Worm (Caenorhabditis elegans) whole organism, L4 larva: ENCODE data around the gene aakg-1.

Source experiments
- F44E2.7 ChIP-seq: fragments of 200-800 bp; sonication (Bioruptor generic); IDR thresholded peaks from 2 replicates; pipeline ENCODE4 v2.1.2; 2022; ENCODE audit warnings: missing genetic modification characterization, missing compliant biosample characterization
- T20F7.1 ChIP-seq: fragments of 200-800 bp; sonication (Bioruptor generic); optimal IDR thresholded peaks from 2 replicates; lab custom pipeline; 2018; ENCODE audit warnings: mild to moderate bottlenecking, missing genetic modification characterization, missing compliant biosample characterization
- T26A8.4 ChIP-seq: fragments of 200-800 bp; sonication (Bioruptor generic); IDR thresholded peaks from 2 replicates; pipeline ENCODE4 v1.3.6; 2022; ENCODE audit warnings: missing genetic modification characterization, missing compliant biosample characterization
- Y105C5A.15 ChIP-seq: fragments of 200-800 bp; sonication (Bioruptor generic); IDR thresholded peaks from 2 replicates; pipeline ENCODE4 v1.3.6; 2022; ENCODE audit warnings: missing genetic modification characterization, missing compliant biosample characterization
- ZK546.5 ChIP-seq, 2 experiments: sonication (generic microtip); optimal IDR thresholded peaks; 2 replicates each; lab custom pipeline; 2017; ENCODE audit warnings: missing biosample characterization in 2 of 2, missing genetic modification characterization in 2 of 2
- arid-1 ChIP-seq: fragments of 200-800 bp; sonication (Bioruptor generic); conservative IDR thresholded peaks from 2 replicates; pipeline ENCODE4 v1.3.6; 2022; ENCODE audit warnings: missing genetic modification reagents, missing genetic modification characterization, missing compliant biosample characterization
- ceh-20 ChIP-seq: fragments of 200-800 bp; sonication (Bioruptor generic); IDR thresholded peaks from 2 replicates; pipeline ENCODE4 v1.3.6; 2022; ENCODE audit warnings: missing genetic modification reagents, missing genetic modification characterization, missing compliant biosample characterization
- ceh-32 ChIP-seq: sonication (generic microtip); optimal IDR thresholded peaks from 2 replicates; lab custom pipeline; 2016; ENCODE audit warnings: mild to moderate bottlenecking, missing genetic modification characterization, missing compliant biosample characterization; ENCODE audit not compliant: poor library complexity
- daf-16 ChIP-seq, 3 experiments: sonication (generic microtip); optimal IDR thresholded peaks; 2 replicates each; lab custom pipeline; 2016 to 2017; ENCODE audit warnings: missing genetic modification characterization in 3 of 3, missing genetic modification reagents in 3 of 3, mild to moderate bottlenecking in 2 of 3, missing compliant biosample characterization in 2 of 3, missing biosample characterization in 1 of 3, moderate library complexity in 1 of 3
- dmd-6 ChIP-seq: fragments of 200-800 bp; sonication (Bioruptor generic); IDR thresholded peaks from 2 replicates; pipeline ENCODE4 v1.3.6; 2022; ENCODE audit warnings: missing genetic modification reagents, missing genetic modification characterization, missing compliant biosample characterization
- dpl-1 ChIP-seq: fragments of 150-350 bp; optimal IDR thresholded peaks from 2 replicates; lab custom pipeline; 2014; ENCODE audit warnings: missing biosample characterization, missing genetic modification reagents, missing genetic modification characterization
- duxl-1 ChIP-seq: sonication (generic microtip); optimal IDR thresholded peaks from 2 replicates; lab custom pipeline; 2016; ENCODE audit warnings: mild to moderate bottlenecking, missing genetic modification characterization, moderate library complexity, missing compliant biosample characterization; ENCODE audit not compliant: poor library complexity
- egl-43 ChIP-seq: fragments of 200-800 bp; sonication (Bioruptor generic); IDR thresholded peaks from 2 replicates; pipeline ENCODE4 v1.3.6; 2022; ENCODE audit warnings: missing genetic modification reagents, missing genetic modification characterization, missing compliant biosample characterization
- hif-1 ChIP-seq, 2 experiments: sonication (generic microtip); optimal IDR thresholded peaks; 2 replicates each; lab custom pipeline; 2016 to 2017; ENCODE audit warnings: missing compliant biosample characterization in 2 of 2, missing genetic modification characterization in 2 of 2, missing genetic modification reagents in 2 of 2, missing genotype in 2 of 2, mild to moderate bottlenecking in 1 of 2
- hlh-11 ChIP-seq: fragments of 200-800 bp; sonication (Bioruptor generic); optimal IDR thresholded peaks from 2 replicates; lab custom pipeline; 2018; ENCODE audit warnings: mild to moderate bottlenecking, missing genetic modification characterization, missing compliant biosample characterization
- hlh-30 ChIP-seq: sonication (generic microtip); optimal IDR thresholded peaks from 2 replicates; lab custom pipeline; 2017; ENCODE audit warnings: antibody characterized with exemption, mild to moderate bottlenecking, missing genetic modification characterization, missing compliant biosample characterization; ENCODE audit not compliant: insufficient read depth
- hmg-1.1 ChIP-seq: fragments of 200-800 bp; sonication (Bioruptor generic); IDR thresholded peaks from 2 replicates; pipeline ENCODE4 v1.3.6; 2022; ENCODE audit warnings: missing genetic modification reagents, missing genetic modification characterization, missing compliant biosample characterization
- jun-1 ChIP-seq: fragments of 150-350 bp; optimal IDR thresholded peaks from 2 replicates; lab custom pipeline; 2014; ENCODE audit warnings: missing biosample characterization, missing genetic modification reagents, missing genetic modification characterization
- lin-15B ChIP-seq: fragments of 150-350 bp; sonication (generic microtip); optimal IDR thresholded peaks from 3 replicates; lab custom pipeline; 2014; ENCODE audit warnings: missing biosample characterization, missing genetic modification characterization
- lin-29 ChIP-seq: fragments of 200-800 bp; sonication (Bioruptor generic); IDR thresholded peaks from 2 replicates; pipeline ENCODE4 v1.3.6; 2022; ENCODE audit warnings: missing genetic modification reagents, missing genetic modification characterization, missing compliant biosample characterization
- lin-38 ChIP-seq: fragments of 200-800 bp; sonication (Bioruptor generic); IDR thresholded peaks from 2 replicates; pipeline ENCODE4 v1.3.6; 2022; ENCODE audit warnings: missing genetic modification reagents, missing genetic modification characterization, missing compliant biosample characterization
- lsy-2 ChIP-seq, 2 experiments: fragments of 150-350 bp in 1 of 2; sonication (generic microtip) in 1 of 2; optimal IDR thresholded peaks; 2 replicates each; lab custom pipeline; 2014 to 2017; ENCODE audit warnings: missing biosample characterization in 2 of 2, missing genetic modification characterization in 2 of 2
- madf-9 ChIP-seq: fragments of 200-800 bp; sonication (Bioruptor generic); conservative IDR thresholded peaks from 2 replicates; pipeline ENCODE4 v1.3.6; 2022; ENCODE audit warnings: missing genetic modification reagents, missing genetic modification characterization, missing compliant biosample characterization
- mdl-1 ChIP-seq, 2 experiments: fragments of 150-350 bp in 1 of 2; sonication (generic microtip) in 1 of 2; optimal IDR thresholded peaks; 2 replicates each; lab custom pipeline; 2014 to 2017; ENCODE audit warnings: missing biosample characterization in 2 of 2, missing genetic modification characterization in 2 of 2
- mep-1 ChIP-seq: fragments of 150-350 bp; sonication (generic microtip); optimal IDR thresholded peaks from 3 replicates; lab custom pipeline; 2014; ENCODE audit warnings: missing biosample characterization, missing genetic modification characterization
- mes-2 ChIP-seq: sonication (generic microtip); optimal IDR thresholded peaks from 2 replicates; lab custom pipeline; 2016; ENCODE audit warnings: missing genotype, mild to moderate bottlenecking, missing genetic modification characterization, missing compliant biosample characterization; ENCODE audit not compliant: poor library complexity, severe bottlenecking
- mxl-2 ChIP-seq: fragments of 200-800 bp; sonication (Bioruptor generic); conservative IDR thresholded peaks from 2 replicates; pipeline ENCODE4 v1.3.6; 2022; ENCODE audit warnings: missing genetic modification reagents, missing genetic modification characterization, missing compliant biosample characterization
- mxl-3 ChIP-seq: fragments of 200-800 bp; sonication (Bioruptor generic); optimal IDR thresholded peaks from 2 replicates; lab custom pipeline; 2018; ENCODE audit warnings: mild to moderate bottlenecking, missing genetic modification characterization, missing compliant biosample characterization
- nhr-10 ChIP-seq: fragments of 150-350 bp; optimal IDR thresholded peaks from 2 replicates; lab custom pipeline; 2014; ENCODE audit warnings: missing biosample characterization, missing genetic modification characterization
- nhr-28 ChIP-seq: fragments of 150-350 bp; optimal IDR thresholded peaks from 2 replicates; lab custom pipeline; 2014; ENCODE audit warnings: missing biosample characterization, missing genetic modification characterization
- nhr-6 ChIP-seq: fragments of 150-350 bp; optimal IDR thresholded peaks from 2 replicates; lab custom pipeline; 2014; ENCODE audit warnings: missing biosample characterization, missing genetic modification characterization
- nhr-77 ChIP-seq: fragments of 150-350 bp; optimal IDR thresholded peaks from 2 replicates; lab custom pipeline; 2014; ENCODE audit warnings: missing biosample characterization, missing genetic modification characterization
- pha-4 ChIP-seq, 2 experiments: fragments of 150-350 bp in 1 of 2; fragments of 200-800 bp in 1 of 2; sonication (Bioruptor generic) in 1 of 2; IDR thresholded peaks in 1 of 2; optimal IDR thresholded peaks in 1 of 2; 2 replicates each; pipeline versions ENCODE4 v1.3.6 to Lab custom; 2014 to 2022; ENCODE audit warnings: missing genetic modification characterization in 2 of 2, missing genetic modification reagents in 2 of 2, missing biosample characterization in 1 of 2, missing compliant biosample characterization in 1 of 2
- php-3 ChIP-seq: fragments of 200-800 bp; sonication (Bioruptor generic); IDR thresholded peaks from 2 replicates; pipeline ENCODE4 v1.3.6; 2022; ENCODE audit warnings: missing genetic modification reagents, missing genetic modification characterization, missing compliant biosample characterization
- rbr-2 ChIP-seq: sonication (generic microtip); optimal IDR thresholded peaks from 2 replicates; lab custom pipeline; 2016; ENCODE audit warnings: missing genotype, missing genetic modification characterization, missing compliant biosample characterization
- sdz-12 ChIP-seq: fragments of 200-800 bp; sonication (Bioruptor generic); optimal IDR thresholded peaks from 2 replicates; lab custom pipeline; 2018; ENCODE audit warnings: mild to moderate bottlenecking, missing genetic modification characterization, missing compliant biosample characterization
- set-16 ChIP-seq: fragments of 200-800 bp; sonication (Bioruptor generic); IDR thresholded peaks from 2 replicates; pipeline ENCODE4 v1.3.6; 2022; ENCODE audit warnings: missing genetic modification reagents, missing genetic modification characterization, missing compliant biosample characterization
- skn-1 ChIP-seq: fragments of 150-350 bp; optimal IDR thresholded peaks from 2 replicates; lab custom pipeline; 2014; ENCODE audit warnings: missing biosample characterization, missing genetic modification characterization
- snpc-1.2 ChIP-seq: fragments of 200-800 bp; sonication (Bioruptor generic); IDR thresholded peaks from 2 replicates; pipeline ENCODE4 v1.3.6; 2022; ENCODE audit warnings: missing genetic modification reagents, missing genetic modification characterization, missing compliant biosample characterization
- snpc-4 ChIP-seq: fragments of 150-350 bp; optimal IDR thresholded peaks from 2 replicates; lab custom pipeline; 2014; ENCODE audit warnings: missing biosample characterization, missing genetic modification characterization
- tag-97 ChIP-seq: fragments of 200-800 bp; sonication (Bioruptor generic); IDR thresholded peaks from 2 replicates; pipeline ENCODE4 v1.3.6; 2022; ENCODE audit warnings: missing genetic modification characterization, missing compliant biosample characterization
- tra-1 ChIP-seq: fragments of 200-800 bp; sonication (Bioruptor generic); IDR thresholded peaks from 2 replicates; pipeline ENCODE4 v1.3.6; 2022; ENCODE audit warnings: missing genetic modification reagents, missing genetic modification characterization, missing compliant biosample characterization
- unc-130 ChIP-seq: sonication (generic microtip); optimal IDR thresholded peaks from 2 replicates; lab custom pipeline; 2016; ENCODE audit warnings: missing genetic modification reagents, missing genetic modification characterization, missing compliant biosample characterization
- unc-62 ChIP-seq, 3 experiments: fragments of 150-350 bp in 1 of 3; sonication (generic microtip); optimal IDR thresholded peaks in 2 of 3; peaks in 1 of 3; 1 replicate in 1 of 3; 2 replicates in 2 of 3; lab custom pipeline; 2014 to 2017; ENCODE audit warnings: missing biosample characterization in 3 of 3, missing genetic modification characterization in 3 of 3, missing genetic modification reagents in 3 of 3, missing genotype in 1 of 3
- zag-1 ChIP-seq: fragments of 150-350 bp; optimal IDR thresholded peaks from 2 replicates; lab custom pipeline; 2014; ENCODE audit warnings: missing biosample characterization, missing genetic modification characterization
- zfp-2 ChIP-seq: sonication (generic microtip); optimal IDR thresholded peaks from 2 replicates; lab custom pipeline; 2016; ENCODE audit warnings: mild to moderate bottlenecking, missing genetic modification characterization, missing compliant biosample characterization
- zip-11 ChIP-seq: fragments of 200-800 bp; sonication (Bioruptor generic); IDR thresholded peaks from 2 replicates; pipeline ENCODE4 v1.3.6; 2022; ENCODE audit warnings: missing genetic modification characterization, missing compliant biosample characterization
- ztf-11 ChIP-seq: fragments of 150-350 bp; optimal IDR thresholded peaks from 2 replicates; lab custom pipeline; 2014; ENCODE audit warnings: missing biosample characterization, missing genetic modification characterization

Gene aakg-1

ce11 chrIII:12568036-12568649 is 7.1 kb downstream of the aakg-1 start:
- TF ChIP-seq zip-11 (no peak), unc-62 (GFP tag; optimal IDR thresholded peaks at IDR 0.05 in 1 of 2; lab: Kevin White, UChicago) (peak in 1 of 2 experiments; percentile 87), unc-62 (tag; optimal IDR thresholded peaks at IDR 0.05; lab: Kevin White, UChicago) (no peak), duxl-1 (tag; lab: Kevin White, UChicago) (peak; percentile 33), mxl-3 (GFP tag; lab: Kevin White, UChicago) (peak; percentile 96), dpl-1 (GFP tag; lab: Kevin White, UChicago) (peak; percentile 59), php-3 (GFP tag; lab: Robert Waterston, UW) (no peak), dmd-6 (GFP tag; lab: Robert Waterston, UW) (peak; percentile 89), lsy-2 (tag; optimal IDR thresholded peaks at IDR 0.05; lab: Kevin White, UChicago) (peak; percentile 64 to 80), sdz-12 (GFP tag; lab: Kevin White, UChicago) (no peak), skn-1 (no peak), hlh-30 (peak; percentile 99), snpc-4 (tag; lab: Kevin White, UChicago) (no peak), T26A8.4 (GFP tag; lab: Robert Waterston, UW) (peak; percentile 37), tra-1 (GFP tag; lab: Robert Waterston, UW) (peak; percentile 57; the same call in 1 of the 2 replicates), lin-38 (no peak), F44E2.7 (GFP tag; lab: Robert Waterston, UW) (no peak), hlh-11 (tag; lab: Kevin White, UChicago) (peak; percentile 97), zfp-2 (no peak), mes-2 (tag; lab: Kevin White, UChicago) (peak; percentile 74), zag-1 (no peak), egl-43 (no peak), nhr-77 (tag; lab: Kevin White, UChicago) (peak; percentile 17), pha-4 (GFP tag; IDR thresholded peaks at IDR 0.05; lab: Robert Waterston, UW) (peak; percentile 37; the same call in 1 of the 2 replicates), pha-4 (tag; optimal IDR thresholded peaks at IDR 0.05; lab: Kevin White, UChicago) (no peak), ceh-20 (GFP tag; lab: Robert Waterston, UW) (0 out of 2 replicates have a peak, but pooled peaks have one; percentile 21), ZK546.5 (tag; optimal IDR thresholded peaks at IDR 0.05; lab: Kevin White, UChicago) (no peak), nhr-28 (peak; percentile 99), T20F7.1 (no peak), mdl-1 (tag; optimal IDR thresholded peaks at IDR 0.05; lab: Kevin White, UChicago) (peak; percentile 76 to 96), jun-1 (tag; lab: Kevin White, UChicago) (peak; percentile 48), tag-97 (GFP tag; lab: Robert Waterston, UW) (no peak), lin-15B (tag; lab: Kevin White, UChicago) (no peak), set-16 (GFP tag; lab: Robert Waterston, UW) (peak; percentile 56), arid-1 (GFP tag; lab: Robert Waterston, UW) (0 out of 2 replicates have a peak, but pooled peaks have one; percentile 29), Y105C5A.15 (GFP tag; lab: Robert Waterston, UW) (no peak), ceh-32 (tag; lab: Kevin White, UChicago) (no peak), hmg-1.1 (GFP tag; lab: Robert Waterston, UW) (peak; percentile 72), rbr-2 (tag; lab: Kevin White, UChicago) (peak; percentile 71), snpc-1.2 (no peak), mxl-2 (GFP tag; lab: Robert Waterston, UW) (no peak; the same call in 1 of the 2 replicates), nhr-10 (tag; lab: Kevin White, UChicago) (peak; percentile 83), hif-1 (tag; optimal IDR thresholded peaks at IDR 0.05; lab: Kevin White, UChicago) (peak in 1 of 2 experiments; percentile 51), madf-9 (GFP tag; lab: Robert Waterston, UW) (no peak), ztf-11 (tag; lab: Kevin White, UChicago) (no peak), mep-1 (tag; lab: Kevin White, UChicago) (peak; percentile 88), nhr-6 (tag; lab: Kevin White, UChicago) (peak; percentile 75), lin-29 (no peak), daf-16 (GFP tag; optimal IDR thresholded peaks at IDR 0.05; lab: Kevin White, UChicago) (peak; percentile 7 to 11), daf-16 (tag; optimal IDR thresholded peaks at IDR 0.05; lab: Kevin White, UChicago) (peak; percentile 73), unc-130 (GFP tag; lab: Kevin White, UChicago) (no peak)
